Fruit fly (Drosophila melanogaster): Measurements from ENCODE around the gene alpha-Est4.

Gene alpha-Est4

DNA sequence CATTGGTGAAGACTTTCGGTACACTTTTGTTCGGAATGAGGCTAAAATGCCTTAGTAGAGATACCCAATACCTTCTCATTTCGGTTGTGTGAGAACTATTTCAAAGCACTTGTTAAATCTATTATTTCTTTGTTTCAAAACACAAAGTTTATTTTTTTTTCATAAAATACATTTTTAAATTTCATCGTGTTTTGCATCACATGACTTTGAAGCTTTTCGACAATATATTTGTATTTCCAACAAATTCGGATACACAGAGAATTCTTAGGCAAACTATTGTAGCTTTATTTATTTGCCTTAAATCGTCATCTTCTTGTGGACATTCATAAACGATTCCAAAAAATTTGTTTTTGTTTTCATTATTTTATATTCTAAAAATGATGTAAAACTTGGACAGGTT is 44.7 kb downstream of the alpha-Est4 start, which contains the start of gene alpha-Est10:
TSS of gene alpha-Est10 (minus strand) at position 101 of the 400 bp plus-strand sequence.
- TF ChIP-seq kay (GFP tag; ENCODE audit: borderline replicate concordance): peak; percentile 21
- no peak for TF ChIP-seq CG11617 (GFP tag; optimal IDR thresholded peaks at IDR 0.05)

- no peak for TF ChIP-seq cnc (optimal IDR thresholded peaks at IDR 0.05)
- no peak for TF ChIP-seq CG14711 (tag; optimal IDR thresholded peaks at IDR 0.05)
- no peak for TF ChIP-seq CG12768 (GFP tag; optimal IDR thresholded peaks at IDR 0.05)
- TF ChIP-seq ovo (GFP tag; optimal IDR thresholded peaks at IDR 0.05): no peak
- TF ChIP-seq CG11617 (GFP tag; optimal IDR thresholded peaks at IDR 0.05): no peak
- no peak for TF ChIP-seq Crg-1 (GFP tag; optimal IDR thresholded peaks at IDR 0.05)
- no peak for TF ChIP-seq bab1 (GFP tag; optimal IDR thresholded peaks at IDR 0.05)
- no peak for TF ChIP-seq toe (GFP tag; optimal IDR thresholded peaks at IDR 0.05)
- TF ChIP-seq cic (GFP tag; optimal IDR thresholded peaks at IDR 0.05): no peak
- TF ChIP-seq kay (GFP tag; ENCODE audit: borderline replicate concordance): no peak
- TF ChIP-seq CG33017 (tag; optimal IDR thresholded peaks at IDR 0.05): no peak
- no peak for TF ChIP-seq CG1620 (GFP tag; optimal IDR thresholded peaks at IDR 0.05)
- TF ChIP-seq tj (GFP tag; optimal IDR thresholded peaks at IDR 0.05): no peak
- TF ChIP-seq pad (GFP tag; optimal IDR thresholded peaks at IDR 0.05): no peak
- TF ChIP-seq CG5204 (GFP tag; optimal IDR thresholded peaks at IDR 0.05): no peak
- TF ChIP-seq Clk (GFP tag; optimal IDR thresholded peaks at IDR 0.05): no peak
- TF ChIP-seq CG7045 (GFP tag; optimal IDR thresholded peaks at IDR 0.05): no peak
- TF ChIP-seq Mnt (GFP tag; optimal IDR thresholded peaks at IDR 0.05): no peak
- TF ChIP-seq CG7101 (tag; optimal IDR thresholded peaks at IDR 0.05): no peak
These were observed 45.2 kb downstream of the alpha-Est4 start, which contains the start of gene CG42656 for dm6 chr3R:7493171-7493570. TSS of gene CG42656 (minus strand) at chr3R:7493271.

DNA sequence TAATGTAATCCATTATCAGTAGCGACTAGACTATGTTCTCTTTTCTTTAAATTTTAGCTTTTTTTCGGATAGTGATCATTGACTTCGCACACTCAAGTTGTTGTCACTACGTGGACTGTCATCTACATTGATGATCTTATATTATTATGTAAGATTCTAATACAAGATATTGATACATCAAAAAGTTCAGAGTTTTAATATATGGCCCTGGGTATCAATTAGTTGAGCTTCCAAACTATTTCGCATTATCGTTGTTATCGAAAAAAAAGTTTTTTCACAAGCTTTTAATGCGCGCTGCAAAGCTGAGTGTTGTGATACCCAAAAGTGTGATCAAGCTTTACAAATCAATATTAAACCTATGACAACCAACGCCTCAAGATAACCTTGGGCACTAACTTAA is 46.3 kb downstream of the alpha-Est4 start:
- TF ChIP-seq cnc (optimal IDR thresholded peaks at IDR 0.05) (no peak), cic (GFP tag; optimal IDR thresholded peaks at IDR 0.05) (no peak), CG12768 (GFP tag; optimal IDR thresholded peaks at IDR 0.05) (no peak), bab1 (GFP tag; optimal IDR thresholded peaks at IDR 0.05) (no peak), ovo (GFP tag; optimal IDR thresholded peaks at IDR 0.05) (no peak), CG7101 (tag; optimal IDR thresholded peaks at IDR 0.05) (no peak), kay (GFP tag; ENCODE audit: borderline replicate concordance) (peak; percentile 90), Clk (GFP tag; optimal IDR thresholded peaks at IDR 0.05) (no peak), toe (GFP tag; optimal IDR thresholded peaks at IDR 0.05) (peak; percentile 2), tj (GFP tag; optimal IDR thresholded peaks at IDR 0.05) (no peak), CG33017 (tag; optimal IDR thresholded peaks at IDR 0.05) (no peak), CG7045 (GFP tag; optimal IDR thresholded peaks at IDR 0.05) (no peak), CG5204 (GFP tag; optimal IDR thresholded peaks at IDR 0.05) (no peak), pad (GFP tag; optimal IDR thresholded peaks at IDR 0.05) (no peak), CG1620 (GFP tag; optimal IDR thresholded peaks at IDR 0.05) (no peak), CG14711 (tag; optimal IDR thresholded peaks at IDR 0.05) (no peak), Mnt (GFP tag; optimal IDR thresholded peaks at IDR 0.05) (no peak)

DNA sequence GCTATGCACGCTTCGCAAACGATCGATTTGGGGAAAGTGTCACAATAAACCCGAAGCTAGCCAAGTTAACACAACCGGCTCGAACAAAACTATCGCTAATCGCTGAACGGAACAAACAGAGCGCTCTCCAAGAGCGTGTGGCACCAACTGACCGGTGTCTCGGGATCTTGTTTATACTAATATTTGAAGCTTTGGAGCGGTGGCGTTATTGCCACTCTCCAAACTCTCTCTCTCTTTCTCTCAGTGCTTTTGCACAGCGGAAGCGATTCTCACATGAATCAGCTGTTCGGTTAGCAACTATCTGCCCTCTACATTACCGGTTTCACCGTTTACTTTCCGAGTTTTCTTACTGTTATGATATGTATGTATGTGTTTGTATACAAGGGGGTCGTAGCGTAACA is 47.0 kb downstream of the alpha-Est4 start:
- TF ChIP-seq cic (GFP tag; optimal IDR thresholded peaks at IDR 0.05): peak; percentile 7
- TF ChIP-seq bab1 (GFP tag; optimal IDR thresholded peaks at IDR 0.05): peak; percentile 50
- no peak for TF ChIP-seq kay (GFP tag; ENCODE audit: borderline replicate concordance)
- peak; percentile 31 for TF ChIP-seq CG33017 (tag; optimal IDR thresholded peaks at IDR 0.05)
- no peak for TF ChIP-seq tj (GFP tag; optimal IDR thresholded peaks at IDR 0.05)
- no peak for TF ChIP-seq toe (GFP tag; optimal IDR thresholded peaks at IDR 0.05)
- peak; percentile 81 for TF ChIP-seq pad (GFP tag; optimal IDR thresholded peaks at IDR 0.05)
- peak; percentile 4 for TF ChIP-seq CG12768 (GFP tag; optimal IDR thresholded peaks at IDR 0.05)
- TF ChIP-seq CG7101 (tag; optimal IDR thresholded peaks at IDR 0.05): peak; percentile 30
- TF ChIP-seq CG7045 (GFP tag; optimal IDR thresholded peaks at IDR 0.05): no peak
- no peak for TF ChIP-seq CG1620 (GFP tag; optimal IDR thresholded peaks at IDR 0.05)
- peak; percentile 7 for TF ChIP-seq Crg-1 (GFP tag; optimal IDR thresholded peaks at IDR 0.05)
- TF ChIP-seq ovo (GFP tag; optimal IDR thresholded peaks at IDR 0.05): peak; percentile 95
- no peak for TF ChIP-seq Mnt (GFP tag; optimal IDR thresholded peaks at IDR 0.05)

DNA sequence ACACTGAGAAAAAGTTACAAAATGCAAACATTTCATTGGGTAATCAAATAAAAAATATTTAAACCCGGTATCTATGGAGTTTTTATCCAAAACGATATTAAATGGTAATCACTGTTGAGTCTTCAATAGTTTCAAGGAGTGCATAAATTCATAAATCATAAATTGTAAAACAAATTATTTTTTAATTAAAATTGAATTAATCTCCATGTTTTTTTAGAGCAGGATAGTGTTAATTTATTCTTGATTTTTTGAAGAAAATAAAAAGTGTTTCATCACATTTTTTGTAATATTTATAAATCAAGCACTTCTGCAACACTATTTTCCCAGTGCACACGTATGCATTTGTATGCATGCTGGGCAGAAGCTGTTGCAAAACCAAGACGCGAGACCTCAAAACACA is 47.5 kb downstream of the alpha-Est4 start:
- TF ChIP-seq CG12768 (GFP tag; optimal IDR thresholded peaks at IDR 0.05) (no peak), bab1 (GFP tag; optimal IDR thresholded peaks at IDR 0.05) (peak; percentile 48)

DNA sequence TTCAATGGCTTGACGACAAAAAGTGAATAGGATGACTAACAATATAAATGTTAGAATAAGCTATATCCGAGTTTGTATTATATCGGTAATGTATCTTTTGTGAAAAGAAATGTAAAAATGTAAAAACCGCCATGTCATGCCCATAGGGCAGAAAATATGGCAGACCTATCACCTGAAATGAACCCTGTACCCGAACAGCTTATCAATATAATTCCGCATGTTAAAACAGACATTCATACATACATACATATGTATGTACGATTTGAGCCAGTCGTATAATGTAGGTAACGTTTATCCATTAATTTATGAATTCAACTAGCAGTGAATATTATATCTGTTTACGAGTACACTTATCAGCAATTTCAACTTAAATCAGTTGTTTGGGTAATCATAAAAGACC is 48.5 kb downstream of the alpha-Est4 start:
- TF ChIP-seq CG7045 (GFP tag; optimal IDR thresholded peaks at IDR 0.05) (no peak), CG12768 (GFP tag; optimal IDR thresholded peaks at IDR 0.05) (no peak), CG11617 (GFP tag; optimal IDR thresholded peaks at IDR 0.05) (no peak), cnc (optimal IDR thresholded peaks at IDR 0.05) (peak; percentile 17 to 92), Crg-1 (GFP tag; optimal IDR thresholded peaks at IDR 0.05) (no peak), pad (GFP tag; optimal IDR thresholded peaks at IDR 0.05) (no peak), toe (GFP tag; optimal IDR thresholded peaks at IDR 0.05) (no peak), ovo (GFP tag; optimal IDR thresholded peaks at IDR 0.05) (no peak), tj (GFP tag; optimal IDR thresholded peaks at IDR 0.05) (peak; percentile 33)

All from whole organism, adult.